Fruit fly (Drosophila melanogaster): ENCODE data around the gene pnr.

The pnr gene

DNA sequence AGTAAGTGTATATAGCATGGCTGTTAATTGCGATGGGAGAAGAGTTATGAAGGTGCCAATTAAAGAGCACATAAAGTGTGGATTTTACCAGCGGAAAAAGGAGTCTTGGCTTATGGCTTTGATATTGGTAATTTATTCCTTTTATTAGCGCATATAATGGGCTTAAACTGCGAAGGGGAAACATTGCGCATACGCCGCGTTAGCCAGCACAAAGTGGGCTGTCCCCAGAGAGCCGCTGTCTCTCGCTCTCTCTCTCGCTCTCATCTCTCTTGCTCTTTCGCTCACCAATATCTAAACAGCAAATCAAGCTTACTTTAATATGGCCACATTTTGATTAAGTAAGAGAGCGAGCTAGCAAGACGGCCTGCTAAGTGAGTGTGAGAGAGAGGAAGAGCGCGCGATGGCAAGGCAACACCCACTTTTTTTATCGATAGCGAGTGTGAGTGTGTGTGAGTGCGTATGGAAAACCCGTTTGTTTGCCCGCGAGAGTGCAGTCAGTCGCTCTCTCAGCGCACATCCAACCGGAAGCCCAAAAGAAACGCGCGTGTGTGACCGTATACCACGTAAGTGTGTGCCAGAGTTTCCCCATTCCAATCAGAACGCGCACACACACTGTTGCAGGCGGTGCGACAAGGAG lies at the start of gene pnr:
Gene pnr (plus strand): TSS at position 493 of the 637 bp plus-strand sequence.
- no peak for TF ChIP-seq psq (optimal IDR thresholded peaks at IDR 0.05)
- TF ChIP-seq Myc (optimal IDR thresholded peaks at IDR 0.05) = no peak
- TF ChIP-seq ttk (optimal IDR thresholded peaks at IDR 0.05) = no peak
- TF ChIP-seq insv (optimal IDR thresholded peaks at IDR 0.05) = no peak
- no peak for TF ChIP-seq Sin3A (optimal IDR thresholded peaks at IDR 0.05)

DNA sequence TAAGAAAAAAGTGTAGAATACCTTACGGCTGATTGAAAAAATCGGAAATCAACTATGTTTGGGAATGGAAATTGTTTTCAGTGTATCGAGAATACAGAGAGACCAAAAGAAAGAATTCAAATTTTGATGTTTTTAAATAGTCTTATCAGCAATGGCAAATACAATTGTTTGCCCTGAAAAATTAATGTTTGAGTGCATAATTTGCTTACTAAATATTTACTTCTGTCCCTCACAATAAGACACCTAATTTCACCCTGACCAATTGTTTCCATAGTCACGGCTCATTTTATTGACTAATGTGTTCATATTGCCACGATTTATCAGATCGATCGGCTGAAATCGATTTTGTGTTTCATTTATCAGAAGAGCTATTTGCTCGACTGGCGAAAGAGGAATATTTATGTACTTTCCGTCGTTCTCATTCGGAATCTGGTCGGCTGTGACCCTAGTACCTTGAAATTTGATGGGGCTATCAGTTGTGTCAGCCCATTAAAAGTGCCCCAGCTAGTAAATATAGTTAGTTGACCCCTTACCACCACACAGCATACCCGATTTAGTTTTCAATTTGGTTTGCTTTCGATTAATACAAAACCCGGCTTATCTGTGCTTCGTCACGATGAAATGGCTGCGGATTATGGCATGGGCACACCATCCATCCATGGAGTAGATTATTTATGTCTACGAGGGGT lies 42.2 kb upstream of the pnr start:
- TF ChIP-seq Myc (optimal IDR thresholded peaks at IDR 0.05) = no peak
- TF ChIP-seq psq (optimal IDR thresholded peaks at IDR 0.05) = no peak
- no peak for TF ChIP-seq Sin3A (optimal IDR thresholded peaks at IDR 0.05)
- no peak for TF ChIP-seq ttk (optimal IDR thresholded peaks at IDR 0.05)
- no peak for TF ChIP-seq h (optimal IDR thresholded peaks at IDR 0.05)
- no peak for TF ChIP-seq insv (optimal IDR thresholded peaks at IDR 0.05)

- TF ChIP-seq Sin3A (optimal IDR thresholded peaks at IDR 0.05) (no peak), Myc (optimal IDR thresholded peaks at IDR 0.05) (no peak), insv (optimal IDR thresholded peaks at IDR 0.05) (no peak), h (optimal IDR thresholded peaks at IDR 0.05) (no peak), ttk (optimal IDR thresholded peaks at IDR 0.05) (no peak), psq (optimal IDR thresholded peaks at IDR 0.05) (no peak)
Measured at dm6 chr3R:15984483-15985118, 41.3 kb upstream of the pnr start.

DNA sequence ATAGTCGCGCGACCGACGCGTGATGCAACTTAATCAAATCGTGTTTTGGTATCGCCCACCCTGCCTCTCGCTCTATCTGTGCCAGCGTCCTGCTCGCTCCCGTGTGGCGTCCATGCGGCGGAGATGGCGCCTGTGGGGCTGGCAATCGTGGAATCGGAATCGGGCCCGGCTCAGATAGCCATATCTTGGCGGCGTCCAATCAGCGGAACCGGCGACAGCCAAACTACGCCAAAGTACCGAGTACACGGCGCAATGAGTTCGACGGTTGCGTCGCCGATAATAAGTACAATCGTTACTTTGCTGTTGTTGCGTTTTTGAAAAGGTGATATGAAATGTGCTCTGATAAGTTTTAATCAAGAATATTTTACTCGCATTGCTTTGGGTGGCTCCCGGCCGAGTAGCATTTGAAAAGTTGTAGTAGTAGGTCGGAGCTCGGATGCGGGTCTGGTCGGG lies 40.1 kb upstream of the pnr start, which contains the start of gene srp:
Gene srp (plus strand): TSS at position 391 of the 453 bp plus-strand sequence.
- TF ChIP-seq Sin3A (optimal IDR thresholded peaks at IDR 0.05) = no peak
- TF ChIP-seq Myc (optimal IDR thresholded peaks at IDR 0.05) = no peak
- TF ChIP-seq psq (optimal IDR thresholded peaks at IDR 0.05) = no peak

DNA sequence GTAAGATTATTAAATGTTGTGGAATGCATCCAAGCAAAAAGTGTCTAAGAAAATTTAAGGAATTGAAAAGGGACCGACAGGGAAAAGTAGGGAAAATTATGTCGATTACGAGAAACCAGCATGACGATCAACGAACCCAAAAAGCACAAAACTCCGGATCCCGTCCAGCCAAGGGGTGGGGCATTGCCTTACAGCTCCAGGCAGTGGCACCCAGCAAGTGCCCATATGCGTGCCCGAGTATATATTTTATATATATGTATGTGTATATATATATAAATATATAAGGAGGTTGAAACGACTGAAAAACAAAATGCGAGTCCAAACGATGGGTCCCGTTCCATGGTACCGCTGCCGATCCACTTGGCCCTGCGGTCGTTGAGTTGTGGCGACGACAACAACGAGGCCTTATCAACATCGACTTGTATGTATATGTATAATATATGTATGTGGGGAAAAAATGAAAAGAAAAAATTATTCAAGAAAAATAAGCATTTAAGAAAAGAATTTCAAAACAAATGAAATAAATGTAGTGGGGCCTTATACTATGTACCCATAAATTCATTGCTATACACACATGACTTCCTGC lies 38.7 kb upstream of the pnr start:
- TF ChIP-seq insv (optimal IDR thresholded peaks at IDR 0.05) = no peak
- TF ChIP-seq ttk (optimal IDR thresholded peaks at IDR 0.05) = no peak
- no peak for TF ChIP-seq Sin3A (optimal IDR thresholded peaks at IDR 0.05)

DNA sequence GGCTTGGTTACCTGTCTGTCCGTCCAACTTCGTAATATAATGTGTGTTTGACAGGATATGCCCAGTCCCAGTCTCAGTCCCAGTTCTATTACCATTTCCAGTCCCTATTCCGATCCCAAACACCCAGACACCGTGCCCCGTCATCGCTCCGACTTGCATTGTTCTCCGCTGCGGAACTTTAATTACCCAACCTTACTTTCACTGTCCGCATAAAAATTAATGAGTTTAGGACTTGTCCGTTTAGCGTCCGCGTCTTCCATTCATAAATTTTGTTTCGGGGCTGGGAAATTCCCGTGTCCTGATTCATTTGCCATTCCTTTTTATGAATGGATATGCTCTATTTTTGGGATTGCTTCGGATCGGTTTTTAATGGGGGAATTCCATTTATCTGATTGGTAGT lies 37.5 kb upstream of the pnr start:
- no peak for TF ChIP-seq Myc (optimal IDR thresholded peaks at IDR 0.05)
- TF ChIP-seq ttk (optimal IDR thresholded peaks at IDR 0.05) = no peak
- TF ChIP-seq insv (optimal IDR thresholded peaks at IDR 0.05) = no peak
- TF ChIP-seq h (optimal IDR thresholded peaks at IDR 0.05) = no peak
- no peak for TF ChIP-seq Sin3A (optimal IDR thresholded peaks at IDR 0.05)
- no peak for TF ChIP-seq psq (optimal IDR thresholded peaks at IDR 0.05)

- TF ChIP-seq psq (optimal IDR thresholded peaks at IDR 0.05) (no peak), h (optimal IDR thresholded peaks at IDR 0.05) (no peak), Myc (optimal IDR thresholded peaks at IDR 0.05) (no peak), ttk (optimal IDR thresholded peaks at IDR 0.05) (no peak), Sin3A (optimal IDR thresholded peaks at IDR 0.05) (no peak), insv (optimal IDR thresholded peaks at IDR 0.05) (no peak)
Measured at dm6 chr3R:15989217-15989921, 36.5 kb upstream of the pnr start.

DNA sequence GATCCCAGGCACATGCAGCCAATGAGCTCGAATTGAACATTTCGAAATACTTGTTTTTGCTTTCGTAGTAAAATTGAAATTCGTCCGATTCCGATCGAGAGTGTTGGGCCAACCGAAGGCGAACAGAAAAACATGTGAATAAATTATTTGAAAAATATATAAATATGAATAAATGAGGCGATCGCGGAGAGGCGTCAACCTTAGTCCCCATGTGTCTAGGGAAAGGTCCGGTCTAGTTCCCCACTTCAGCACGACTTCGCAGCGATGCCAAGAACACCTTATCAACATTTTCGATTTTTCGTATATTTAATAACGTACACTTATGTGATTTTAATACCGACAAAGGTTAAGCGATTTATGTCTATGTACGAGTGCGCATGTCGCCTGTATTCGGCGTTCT lies 34.3 kb upstream of the pnr start:
- TF ChIP-seq Myc (optimal IDR thresholded peaks at IDR 0.05) = no peak
- no peak for TF ChIP-seq Sin3A (optimal IDR thresholded peaks at IDR 0.05)
- no peak for TF ChIP-seq insv (optimal IDR thresholded peaks at IDR 0.05)
- no peak for TF ChIP-seq psq (optimal IDR thresholded peaks at IDR 0.05)
- no peak for TF ChIP-seq ttk (optimal IDR thresholded peaks at IDR 0.05)
- no peak for TF ChIP-seq h (optimal IDR thresholded peaks at IDR 0.05)

DNA sequence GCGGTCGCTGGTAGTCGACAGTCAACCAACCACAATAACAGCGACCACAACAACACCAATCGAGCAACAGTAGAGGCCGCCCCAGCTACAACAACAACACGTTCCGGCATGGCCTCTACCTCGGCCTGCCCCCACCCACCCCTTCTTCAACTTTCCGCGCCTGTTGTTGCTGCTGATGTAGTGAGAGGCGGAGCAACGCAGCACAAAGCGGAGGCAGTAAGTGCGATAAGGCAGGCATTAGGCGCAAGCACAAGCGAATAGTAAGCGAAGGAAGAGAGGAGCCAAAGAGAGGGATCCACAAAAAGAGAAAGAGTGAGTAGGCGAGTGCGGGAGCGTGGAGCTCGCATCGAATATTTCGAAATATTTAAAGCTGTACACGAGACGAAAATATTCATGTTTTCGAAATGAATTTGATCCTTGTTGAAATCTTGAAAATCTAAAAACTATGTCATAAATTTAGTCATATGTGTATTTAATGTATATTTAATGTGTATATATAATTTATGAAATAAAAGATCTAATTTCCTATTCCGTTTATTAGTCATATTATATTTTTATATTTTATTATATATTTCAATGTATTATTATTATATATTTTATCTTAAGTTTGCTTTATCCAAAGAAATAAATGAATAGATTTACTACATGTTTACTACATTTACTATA lies 32.6 kb upstream of the pnr start:
- TF ChIP-seq psq (optimal IDR thresholded peaks at IDR 0.05) (no peak), Sin3A (optimal IDR thresholded peaks at IDR 0.05) (no peak)

DNA sequence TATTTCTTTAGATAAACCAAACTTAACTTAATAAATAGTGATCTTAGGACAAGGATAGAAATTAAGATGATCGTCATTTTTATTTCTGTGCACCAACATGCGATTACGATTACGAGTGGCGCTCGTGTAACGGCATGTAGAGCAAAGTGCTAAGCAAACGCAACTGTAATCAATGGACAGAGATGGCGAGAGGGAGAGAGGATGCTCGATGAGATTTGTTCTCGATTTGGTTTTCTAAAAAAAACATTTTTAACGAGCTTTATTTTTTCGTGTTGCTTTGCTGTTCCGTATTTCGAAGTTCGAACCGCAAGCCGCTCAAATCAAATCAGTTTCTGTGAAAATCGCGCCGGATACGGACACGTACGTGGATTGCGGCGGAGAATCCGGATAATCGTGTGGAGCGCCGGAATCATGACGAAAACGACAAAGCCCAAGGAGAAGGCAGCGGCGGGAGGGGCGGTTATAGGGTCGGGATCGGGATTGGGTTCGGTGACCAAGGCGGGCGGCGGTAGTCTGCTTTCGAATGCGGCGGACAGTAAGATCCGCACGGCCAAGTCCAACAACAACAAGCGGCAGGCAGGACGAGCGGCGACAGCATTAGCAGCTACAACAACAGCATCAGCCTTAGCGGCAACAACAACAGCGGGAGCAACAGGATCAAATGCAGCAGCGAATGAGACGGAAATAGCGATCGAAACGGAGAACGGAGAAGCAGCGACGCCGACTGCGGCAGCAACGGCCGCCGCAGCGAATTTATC lies 31.9 kb upstream of the pnr start:
- TF ChIP-seq Myc (optimal IDR thresholded peaks at IDR 0.05) (no peak), ttk (optimal IDR thresholded peaks at IDR 0.05) (no peak), h (optimal IDR thresholded peaks at IDR 0.05) (no peak), psq (optimal IDR thresholded peaks at IDR 0.05) (no peak)

dm6 chr3R:15994573-15994869 lies 31.4 kb upstream of the pnr start:
- no peak for TF ChIP-seq ttk (optimal IDR thresholded peaks at IDR 0.05)
- TF ChIP-seq Sin3A (optimal IDR thresholded peaks at IDR 0.05) = no peak
- TF ChIP-seq h (optimal IDR thresholded peaks at IDR 0.05) = no peak
- TF ChIP-seq insv (optimal IDR thresholded peaks at IDR 0.05) = no peak
- no peak for TF ChIP-seq Myc (optimal IDR thresholded peaks at IDR 0.05)
- TF ChIP-seq psq (optimal IDR thresholded peaks at IDR 0.05) = no peak
